Worm (Caenorhabditis elegans) whole organism, L4 larva: ENCODE results near the gene sre-50.

ENCODE experiments used
- ceh-44 ChIP-seq: fragments of 200-800 bp; sonication (Bioruptor generic); IDR thresholded peaks from 2 replicates; pipeline ENCODE4 v1.3.6; 2022; ENCODE audit warnings: missing genetic modification reagents, missing genetic modification characterization, missing compliant biosample characterization
- fos-1 ChIP-seq: fragments of 150-350 bp; optimal IDR thresholded peaks from 2 replicates; lab custom pipeline; 2014; ENCODE audit warnings: missing biosample characterization, missing genetic modification characterization
- jun-1 ChIP-seq: fragments of 150-350 bp; optimal IDR thresholded peaks from 2 replicates; lab custom pipeline; 2014; ENCODE audit warnings: missing biosample characterization, missing genetic modification reagents, missing genetic modification characterization
- pqm-1 ChIP-seq: sonication (generic microtip); optimal IDR thresholded peaks from 2 replicates; lab custom pipeline; 2017; ENCODE audit warnings: missing biosample characterization, missing genetic modification characterization

DNA sequence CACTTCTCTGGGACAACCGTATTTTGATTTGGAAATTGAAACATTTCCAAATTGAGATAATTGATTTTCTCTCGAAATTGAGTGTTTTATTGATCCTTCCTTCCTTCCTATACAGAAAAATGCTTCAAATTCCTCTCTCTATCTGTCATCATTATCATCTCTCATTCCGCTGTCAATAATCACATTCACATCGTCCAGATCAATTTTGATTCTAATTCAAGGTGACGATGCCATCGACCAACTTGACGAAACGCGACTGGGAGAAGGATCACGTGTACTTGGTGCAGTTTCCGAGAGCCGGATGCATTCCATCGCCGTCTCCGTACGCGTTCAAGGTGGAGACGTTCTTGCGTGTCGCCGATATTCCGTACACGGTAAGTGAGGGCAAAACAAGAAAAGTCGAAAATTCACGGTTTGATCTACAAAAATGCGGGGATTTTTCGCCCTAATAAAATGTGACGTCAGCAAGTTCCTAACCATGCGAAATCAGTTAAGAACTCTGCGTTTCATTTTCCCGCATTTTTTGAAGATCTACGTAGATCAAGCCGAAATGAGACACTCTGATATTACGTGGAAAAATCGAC, 39.3 kb upstream of the sre-50 start, which contains the start of gene faxc-1:
- TF ChIP-seq fos-1 (tag; lab: Kevin White, UChicago) (no peak), pqm-1 (tag; lab: Kevin White, UChicago) (no peak), ceh-44 (GFP tag; lab: Robert Waterston, UW) (no peak), jun-1 (no peak)
